Worm (Caenorhabditis elegans) whole organism, early embryonic: ENCODE results near the gene tag-151.

Experiments
- B0310.2 ChIP-seq: sonication (generic microtip); optimal IDR thresholded peaks from 2 replicates; lab custom pipeline; 2016; ENCODE audit warnings: mild to moderate bottlenecking, missing genetic modification characterization, missing compliant biosample characterization
- F13C5.2 ChIP-seq: sonication (generic microtip); optimal IDR thresholded peaks from 2 replicates; lab custom pipeline; 2017; ENCODE audit warnings: mild to moderate bottlenecking, missing genetic modification characterization, inconsistent platforms, missing compliant biosample characterization
- ama-1 ChIP-seq: fragments of 150-350 bp; optimal IDR thresholded peaks from 2 replicates; lab custom pipeline; 2014
- flt-1 ChIP-seq: fragments of 200-800 bp; sonication (Bioruptor generic); IDR thresholded peaks from 2 replicates; pipeline ENCODE4 v1.3.6; 2022; ENCODE audit warnings: missing genetic modification characterization, missing compliant biosample characterization
- hmbx-1 ChIP-seq: sonication (generic microtip); optimal IDR thresholded peaks from 2 replicates; lab custom pipeline; 2016; ENCODE audit warnings: mild to moderate bottlenecking, missing genetic modification characterization, missing compliant biosample characterization
- hmg-4 ChIP-seq: fragments of 200-800 bp; sonication (Bioruptor generic); optimal IDR thresholded peaks from 2 replicates; lab custom pipeline; 2018; ENCODE audit warnings: mild to moderate bottlenecking, missing genetic modification characterization, missing compliant biosample characterization
- pes-1 ChIP-seq: fragments of 200-800 bp; sonication (Bioruptor generic); IDR thresholded peaks from 2 replicates; pipeline ENCODE4 v1.3.6; 2022; ENCODE audit warnings: missing genetic modification reagents, missing genetic modification characterization, missing compliant biosample characterization
- scrt-1 ChIP-seq: fragments of 200-800 bp; sonication (Bioruptor generic); IDR thresholded peaks from 2 replicates; pipeline ENCODE4 v1.3.6; 2022; ENCODE audit warnings: missing genetic modification characterization, missing compliant biosample characterization

- TF ChIP-seq hmbx-1 (tag; lab: Kevin White, UChicago) (no peak), F13C5.2 (no peak), ama-1 (lab: Kevin White, UChicago) (no peak), B0310.2 (tag; lab: Kevin White, UChicago) (no peak), hmg-4 (GFP tag; lab: Kevin White, UChicago) (no peak), scrt-1 (GFP tag; lab: Robert Waterston, UW) (no peak), pes-1 (GFP tag; lab: Robert Waterston, UW) (no peak), flt-1 (GFP tag; lab: Robert Waterston, UW) (no peak)
Observed at ce11 chrII:4745281-4745680, 35.2 kb downstream of the tag-151 start.
